Worm (Caenorhabditis elegans) whole organism, early embryonic: Measurements from ENCODE around the gene hbl-1.
A peak's percentile ranks its signal among the peaks of the same experiment; 100 is the strongest.

Experiments used
- B0310.2 ChIP-seq: sonication (generic microtip); optimal IDR thresholded peaks from 2 replicates; lab custom pipeline; 2016; ENCODE audit warnings: mild to moderate bottlenecking, missing genetic modification characterization, missing compliant biosample characterization
- F13C5.2 ChIP-seq: sonication (generic microtip); optimal IDR thresholded peaks from 2 replicates; lab custom pipeline; 2017; ENCODE audit warnings: mild to moderate bottlenecking, missing genetic modification characterization, inconsistent platforms, missing compliant biosample characterization
- aly-1 ChIP-seq: sonication (generic microtip); optimal IDR thresholded peaks from 2 replicates; lab custom pipeline; 2016; ENCODE audit warnings: missing genetic modification characterization, missing compliant biosample characterization
- ama-1 ChIP-seq: fragments of 150-350 bp; optimal IDR thresholded peaks from 2 replicates; lab custom pipeline; 2014
- ceh-13 ChIP-seq: fragments of 200-800 bp; sonication (Bioruptor generic); optimal IDR thresholded peaks from 2 replicates; lab custom pipeline; 2018; ENCODE audit warnings: mild to moderate bottlenecking, missing genetic modification characterization, missing compliant biosample characterization
- ceh-36 ChIP-seq: sonication (generic microtip); optimal IDR thresholded peaks from 2 replicates; lab custom pipeline; 2016; ENCODE audit warnings: missing genetic modification characterization, inconsistent platforms, missing compliant biosample characterization
- ets-7 ChIP-seq: sonication (generic microtip); optimal IDR thresholded peaks from 2 replicates; lab custom pipeline; 2016; ENCODE audit warnings: missing genotype, missing genetic modification characterization, missing compliant biosample characterization
- flt-1 ChIP-seq: fragments of 200-800 bp; sonication (Bioruptor generic); IDR thresholded peaks from 2 replicates; pipeline ENCODE4 v1.3.6; 2022; ENCODE audit warnings: missing genetic modification characterization, missing compliant biosample characterization
- hmbx-1 ChIP-seq: sonication (generic microtip); optimal IDR thresholded peaks from 2 replicates; lab custom pipeline; 2016; ENCODE audit warnings: mild to moderate bottlenecking, missing genetic modification characterization, missing compliant biosample characterization
- hmg-4 ChIP-seq: fragments of 200-800 bp; sonication (Bioruptor generic); optimal IDR thresholded peaks from 2 replicates; lab custom pipeline; 2018; ENCODE audit warnings: mild to moderate bottlenecking, missing genetic modification characterization, missing compliant biosample characterization
- hnd-1 ChIP-seq: sonication (generic microtip); optimal IDR thresholded peaks from 2 replicates; lab custom pipeline; 2016; ENCODE audit warnings: missing genetic modification characterization, missing compliant biosample characterization
- pes-1 ChIP-seq: fragments of 200-800 bp; sonication (Bioruptor generic); IDR thresholded peaks from 2 replicates; pipeline ENCODE4 v1.3.6; 2022; ENCODE audit warnings: missing genetic modification reagents, missing genetic modification characterization, missing compliant biosample characterization
- scrt-1 ChIP-seq: fragments of 200-800 bp; sonication (Bioruptor generic); IDR thresholded peaks from 2 replicates; pipeline ENCODE4 v1.3.6; 2022; ENCODE audit warnings: missing genetic modification characterization, missing compliant biosample characterization
- sea-1 ChIP-seq: fragments of 200-800 bp; sonication (Bioruptor generic); conservative IDR thresholded peaks from 2 replicates; pipeline ENCODE4 v1.3.6; 2022; ENCODE audit warnings: missing genetic modification characterization, missing compliant biosample characterization
- tbx-11 ChIP-seq: fragments of 200-800 bp; sonication (Bioruptor generic); IDR thresholded peaks from 2 replicates; pipeline ENCODE4 v1.3.6; 2022; ENCODE audit warnings: missing genetic modification characterization, missing compliant biosample characterization
- tbx-37 ChIP-seq: fragments of 200-800 bp; sonication (Bioruptor generic); conservative IDR thresholded peaks from 2 replicates; pipeline ENCODE4 v1.3.6; 2022; ENCODE audit warnings: missing genetic modification reagents, missing genetic modification characterization, missing compliant biosample characterization
- tra-4 ChIP-seq: sonication (generic microtip); optimal IDR thresholded peaks from 2 replicates; lab custom pipeline; 2017; ENCODE audit warnings: missing genetic modification characterization, missing compliant biosample characterization

The hbl-1 gene

ce11 chrX:5821842-5822241 is at the start of gene hbl-1:
TSS of gene hbl-1 (plus strand) at chrX:5822142.
- no peak for TF ChIP-seq tbx-11 (GFP tag; lab: Robert Waterston, UW)
- TF ChIP-seq hmbx-1 (tag; lab: Kevin White, UChicago): no peak
- no peak for TF ChIP-seq hmg-4 (GFP tag; lab: Kevin White, UChicago)
- no peak for TF ChIP-seq ceh-36
- TF ChIP-seq B0310.2 (tag; lab: Kevin White, UChicago): no peak
- TF ChIP-seq sea-1 (GFP tag; lab: Robert Waterston, UW): no peak
- TF ChIP-seq ets-7: no peak
- no peak for TF ChIP-seq pes-1 (GFP tag; lab: Robert Waterston, UW)
- no peak for TF ChIP-seq ama-1 (lab: Kevin White, UChicago)
- TF ChIP-seq ceh-13: no peak
- TF ChIP-seq tra-4 (tag; lab: Kevin White, UChicago): no peak
- TF ChIP-seq flt-1 (GFP tag; lab: Robert Waterston, UW): no peak
- TF ChIP-seq F13C5.2 (tag; lab: Kevin White, UChicago): no peak
- no peak for TF ChIP-seq hnd-1 (tag; lab: Kevin White, UChicago)
- TF ChIP-seq scrt-1 (GFP tag; lab: Robert Waterston, UW): no peak
- TF ChIP-seq aly-1 (tag; lab: Kevin White, UChicago): no peak
- no peak for TF ChIP-seq tbx-37 (GFP tag; lab: Robert Waterston, UW)

DNA sequence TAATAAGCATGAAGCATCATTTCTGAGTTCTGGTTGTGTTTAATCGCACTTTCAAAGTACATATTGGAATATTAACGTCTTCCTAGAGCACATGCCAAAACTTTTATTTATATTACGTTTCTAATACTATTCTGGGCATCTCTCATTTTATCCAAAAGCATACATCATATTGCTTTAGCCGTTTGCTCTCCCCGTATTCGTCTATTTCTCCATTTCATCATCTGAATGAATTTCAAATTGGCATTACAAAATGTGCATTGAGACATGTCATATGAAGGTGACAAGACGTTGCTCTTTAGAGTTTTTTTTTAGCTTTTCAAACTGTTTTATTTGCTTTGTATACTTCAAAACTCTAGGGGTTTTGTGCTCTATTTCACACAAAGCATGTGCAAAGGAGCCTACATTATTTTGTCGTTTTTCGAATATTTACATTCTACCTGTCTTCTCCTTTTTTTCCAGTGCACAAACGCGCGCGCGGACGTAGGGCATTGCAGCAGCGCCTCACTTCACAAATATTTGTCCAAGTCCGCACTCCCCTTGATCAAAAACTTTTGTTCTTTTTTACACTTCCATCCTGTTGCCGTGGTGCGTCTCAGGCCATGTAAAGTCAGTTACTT is 49.3 kb upstream of the hbl-1 start:
- TF ChIP-seq tra-4 (tag; lab: Kevin White, UChicago) (no peak), hmbx-1 (tag; lab: Kevin White, UChicago) (no peak)

DNA sequence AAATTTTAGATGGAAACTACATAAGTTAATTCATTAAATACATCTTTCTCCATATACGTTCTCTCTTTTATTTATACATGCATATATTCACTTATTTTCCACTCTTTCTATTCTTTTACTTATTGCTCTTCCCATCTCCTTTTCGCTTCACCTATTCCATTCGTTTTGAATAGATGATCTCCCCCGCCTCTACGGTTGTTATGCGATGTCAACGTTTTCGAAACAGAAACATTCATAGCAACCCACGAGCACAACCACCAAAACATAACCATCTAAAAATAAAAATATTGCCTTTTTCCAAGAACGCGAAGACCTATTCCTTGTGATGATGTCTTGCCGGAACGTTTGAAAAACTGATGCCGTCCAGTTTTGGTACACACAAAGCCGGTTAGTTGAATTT is 48.5 kb upstream of the hbl-1 start, which contains the start of gene sym-3:
Gene sym-3, plus strand, starts transcription at position 301 of the 400 bp plus-strand sequence.
- TF ChIP-seq aly-1 (tag; lab: Kevin White, UChicago): no peak
- TF ChIP-seq ama-1 (lab: Kevin White, UChicago): no peak
- no peak for TF ChIP-seq hmg-4 (GFP tag; lab: Kevin White, UChicago)
- no peak for TF ChIP-seq B0310.2 (tag; lab: Kevin White, UChicago)
- no peak for TF ChIP-seq F13C5.2 (tag; lab: Kevin White, UChicago)
- TF ChIP-seq ets-7: no peak

DNA sequence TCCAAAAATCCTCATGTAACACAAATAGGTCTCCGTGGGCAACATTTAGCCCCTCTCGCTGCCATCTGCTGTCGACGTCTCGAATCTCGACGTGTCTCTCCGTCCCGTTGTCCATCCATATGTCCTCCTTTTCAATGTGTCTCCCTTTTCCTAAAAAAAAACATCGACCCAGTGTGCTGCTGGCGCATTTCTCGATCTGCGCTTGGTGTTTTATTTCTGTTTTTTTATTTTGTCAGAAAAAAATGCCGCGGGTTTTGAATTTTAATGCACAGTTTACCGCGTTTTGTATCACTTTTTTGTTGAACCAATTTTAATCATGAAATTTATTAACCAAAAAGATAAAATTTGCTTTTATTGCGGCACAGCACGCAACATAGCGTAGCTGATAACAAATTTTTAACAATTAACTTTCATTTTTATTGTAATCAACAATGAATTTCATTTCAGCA is 46.1 kb upstream of the hbl-1 start:
- TF ChIP-seq tra-4 (tag; lab: Kevin White, UChicago) (no peak), pes-1 (GFP tag; lab: Robert Waterston, UW) (peak; percentile 7; the same call in 1 of the 2 replicates), hmg-4 (GFP tag; lab: Kevin White, UChicago) (peak; percentile 33), F13C5.2 (tag; lab: Kevin White, UChicago) (peak; percentile 59), B0310.2 (tag; lab: Kevin White, UChicago) (no peak), hmbx-1 (tag; lab: Kevin White, UChicago) (no peak), sea-1 (GFP tag; lab: Robert Waterston, UW) (0 out of 2 replicates have a peak, but pooled peaks have one; percentile 26), aly-1 (tag; lab: Kevin White, UChicago) (peak; percentile 63)

ce11 chrX:5780672-5781182 is 41.2 kb upstream of the hbl-1 start, which contains the start of gene sft-4:
TSS of gene sft-4 (minus strand) at chrX:5780722.
- TF ChIP-seq scrt-1 (GFP tag; lab: Robert Waterston, UW): no peak
- no peak for TF ChIP-seq ceh-13
- no peak for TF ChIP-seq aly-1 (tag; lab: Kevin White, UChicago)
- TF ChIP-seq tbx-11 (GFP tag; lab: Robert Waterston, UW): no peak
- no peak for TF ChIP-seq tbx-37 (GFP tag; lab: Robert Waterston, UW)
- TF ChIP-seq hmg-4 (GFP tag; lab: Kevin White, UChicago): no peak
- TF ChIP-seq flt-1 (GFP tag; lab: Robert Waterston, UW): no peak
- TF ChIP-seq ceh-36: no peak
- no peak for TF ChIP-seq sea-1 (GFP tag; lab: Robert Waterston, UW)
- TF ChIP-seq ama-1 (lab: Kevin White, UChicago): no peak
- no peak for TF ChIP-seq pes-1 (GFP tag; lab: Robert Waterston, UW)
- TF ChIP-seq F13C5.2 (tag; lab: Kevin White, UChicago): no peak
- no peak for TF ChIP-seq tra-4 (tag; lab: Kevin White, UChicago)
- no peak for TF ChIP-seq ets-7
- TF ChIP-seq B0310.2 (tag; lab: Kevin White, UChicago): no peak
- no peak for TF ChIP-seq hmbx-1 (tag; lab: Kevin White, UChicago)
- TF ChIP-seq hnd-1 (tag; lab: Kevin White, UChicago): no peak

- TF ChIP-seq tbx-37 (GFP tag; lab: Robert Waterston, UW) (no peak), sea-1 (GFP tag; lab: Robert Waterston, UW) (no peak), hmg-4 (GFP tag; lab: Kevin White, UChicago) (no peak), B0310.2 (tag; lab: Kevin White, UChicago) (no peak), ama-1 (lab: Kevin White, UChicago) (no peak), hnd-1 (tag; lab: Kevin White, UChicago) (no peak), tra-4 (tag; lab: Kevin White, UChicago) (no peak), ceh-13 (no peak), aly-1 (tag; lab: Kevin White, UChicago) (no peak), hmbx-1 (tag; lab: Kevin White, UChicago) (no peak), F13C5.2 (tag; lab: Kevin White, UChicago) (no peak), ets-7 (no peak), ceh-36 (no peak), pes-1 (GFP tag; lab: Robert Waterston, UW) (no peak), scrt-1 (GFP tag; lab: Robert Waterston, UW) (no peak), flt-1 (GFP tag; lab: Robert Waterston, UW) (no peak), tbx-11 (GFP tag; lab: Robert Waterston, UW) (no peak)
Measured at ce11 chrX:5781294-5781693, 40.6 kb upstream of the hbl-1 start.

DNA sequence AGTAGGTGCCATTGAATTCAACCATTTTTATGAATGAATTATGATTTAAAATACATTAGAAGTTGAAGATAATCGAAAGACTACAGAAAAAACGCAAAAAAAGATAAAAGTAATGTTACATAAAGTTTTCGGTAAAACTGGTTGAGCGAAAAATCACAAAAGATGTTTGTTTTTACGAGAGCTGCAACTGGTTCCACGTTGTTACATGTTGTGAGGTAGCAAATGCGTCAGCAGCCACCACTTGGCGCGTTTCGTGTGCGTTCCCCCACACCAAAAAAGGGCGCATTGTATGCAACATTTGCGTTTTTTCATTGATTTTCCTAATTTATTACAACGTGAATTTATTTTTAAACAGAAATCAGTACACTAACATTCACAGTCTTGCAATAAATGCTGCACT is 39.8 kb upstream of the hbl-1 start, which contains the start of gene gakh-1:
Gene gakh-1, plus strand, starts transcription at position 347 of the 400 bp plus-strand sequence.
- TF ChIP-seq F13C5.2 (tag; lab: Kevin White, UChicago) (no peak), tbx-37 (GFP tag; lab: Robert Waterston, UW) (no peak), ceh-36 (no peak), B0310.2 (tag; lab: Kevin White, UChicago) (no peak), hmg-4 (GFP tag; lab: Kevin White, UChicago) (no peak), tra-4 (tag; lab: Kevin White, UChicago) (no peak)
